Worm (Caenorhabditis elegans): Measurements from ENCODE around the gene sru-1.

sru-1 gene

ce11 chrIV:9441391-9441790 is 47.0 kb upstream of the sru-1 start:
- TF ChIP-seq fos-1 (tag; optimal IDR thresholded peaks at IDR 0.05) (no peak), nhr-67 (tag; optimal IDR thresholded peaks at IDR 0.05) (no peak), egl-5 (tag; optimal IDR thresholded peaks at IDR 0.05) (no peak), pha-4 (tag; optimal IDR thresholded peaks at IDR 0.05) (peak; percentile 20), elt-2 (tag; optimal IDR thresholded peaks at IDR 0.05) (peak; percentile 79), pqm-1 (tag; optimal IDR thresholded peaks at IDR 0.05) (peak; percentile 28), hmg-11 (tag; optimal IDR thresholded peaks at IDR 0.05) (no peak)

ce11 chrIV:9442106-9442532 is 46.3 kb upstream of the sru-1 start:
- TF ChIP-seq mdl-1 (tag; optimal IDR thresholded peaks at IDR 0.05) = peak; percentile 35
- peak; percentile 9 for TF ChIP-seq tbx-2 (tag; optimal IDR thresholded peaks at IDR 0.05)
- peak; percentile 71 for TF ChIP-seq elt-1 (tag; optimal IDR thresholded peaks at IDR 0.05)
- no peak for TF ChIP-seq lin-39 (tag; optimal IDR thresholded peaks at IDR 0.05)
- peak; percentile 88 for TF ChIP-seq nhr-25 (tag; optimal IDR thresholded peaks at IDR 0.05)
- TF ChIP-seq unc-39 (tag; optimal IDR thresholded peaks at IDR 0.05) = no peak
- peak; percentile 96 for TF ChIP-seq pqm-1 (tag; optimal IDR thresholded peaks at IDR 0.05)
- peak; percentile 88 for TF ChIP-seq nhr-23 (tag; optimal IDR thresholded peaks at IDR 0.05)
- peak; percentile 13 for TF ChIP-seq snpc-4 (tag; optimal IDR thresholded peaks at IDR 0.05)
- TF ChIP-seq fos-1 (tag; optimal IDR thresholded peaks at IDR 0.05) = peak; percentile 58
- TF ChIP-seq jun-1 (tag; optimal IDR thresholded peaks at IDR 0.05) = peak; percentile 64
- TF ChIP-seq skn-1 (tag; optimal IDR thresholded peaks at IDR 0.05) = peak; percentile 86
- TF ChIP-seq mml-1 (tag; optimal IDR thresholded peaks at IDR 0.05) = no peak
- peak; percentile 97 for TF ChIP-seq elt-2 (tag; optimal IDR thresholded peaks at IDR 0.05)
- no peak for TF ChIP-seq ztf-11 (tag; optimal IDR thresholded peaks at IDR 0.05)
- peak; percentile 23 for TF ChIP-seq nfya-1 (tag; optimal IDR thresholded peaks at IDR 0.05; ENCODE audit: insufficient read depth)
- peak in 2 of 3 experiments; percentile 22 to 50 for TF ChIP-seq elt-3 (tag; optimal IDR thresholded peaks at IDR 0.05)
- no peak for TF ChIP-seq nhr-237 (tag; optimal IDR thresholded peaks at IDR 0.05)
- peak; percentile 53 for TF ChIP-seq nhr-43 (tag; optimal IDR thresholded peaks at IDR 0.05; ENCODE audit: poor library complexity, severe bottlenecking)
- TF ChIP-seq ZK546.5 (tag; optimal IDR thresholded peaks at IDR 0.05) = no peak
- peak; percentile 67 for TF ChIP-seq lsy-12 (tag; optimal IDR thresholded peaks at IDR 0.05)
- peak; percentile 99 for TF ChIP-seq pha-4 (tag; optimal IDR thresholded peaks at IDR 0.05)
- peak; percentile 30 for TF ChIP-seq ztf-4 (tag; optimal IDR thresholded peaks at IDR 0.05)

- no peak for TF ChIP-seq fos-1 (tag; optimal IDR thresholded peaks at IDR 0.05)
- no peak for TF ChIP-seq mdl-1 (tag; optimal IDR thresholded peaks at IDR 0.05)
- no peak for TF ChIP-seq ZK546.5 (tag; optimal IDR thresholded peaks at IDR 0.05)
- TF ChIP-seq zag-1 (tag; optimal IDR thresholded peaks at IDR 0.05) = no peak
- no peak for TF ChIP-seq egl-5 (tag; optimal IDR thresholded peaks at IDR 0.05)
- no peak for TF ChIP-seq ceh-82 (tag; optimal IDR thresholded peaks at IDR 0.05)
Observed at ce11 chrIV:9443940-9444339, 44.5 kb upstream of the sru-1 start, which contains the start of gene F38E11.9. Gene F38E11.9, minus strand, starts transcription at chrIV:9444040.

ce11 chrIV:9444417-9445026 is 43.9 kb upstream of the sru-1 start:
- TF ChIP-seq mml-1 (tag; optimal IDR thresholded peaks at IDR 0.05) (no peak), nhr-12 (tag; optimal IDR thresholded peaks at IDR 0.05) (no peak), nfya-1 (tag; optimal IDR thresholded peaks at IDR 0.05; ENCODE audit: insufficient read depth) (peak; percentile 94), fkh-2 (tag; optimal IDR thresholded peaks at IDR 0.05) (peak; percentile 66), skn-1 (tag; optimal IDR thresholded peaks at IDR 0.05) (peak; percentile 54), nhr-11 (tag; optimal IDR thresholded peaks at IDR 0.05) (peak; percentile 9), egl-5 (tag; optimal IDR thresholded peaks at IDR 0.05) (peak; percentile 65), fkh-10 (GFP tag; optimal IDR thresholded peaks at IDR 0.05) (peak; percentile 46), ceh-82 (tag; optimal IDR thresholded peaks at IDR 0.05) (peak; percentile 81), fos-1 (tag; optimal IDR thresholded peaks at IDR 0.05) (peak; percentile 83), ztf-4 (tag; optimal IDR thresholded peaks at IDR 0.05) (peak; percentile 80), elt-1 (tag; optimal IDR thresholded peaks at IDR 0.05) (peak; percentile 52), nhr-237 (tag; optimal IDR thresholded peaks at IDR 0.05) (no peak), lin-15B (tag; optimal IDR thresholded peaks at IDR 0.05) (peak; percentile 88), elt-2 (tag; optimal IDR thresholded peaks at IDR 0.05) (peak; percentile 83), snpc-4 (tag; optimal IDR thresholded peaks at IDR 0.05) (peak; percentile 100), lin-39 (tag; optimal IDR thresholded peaks at IDR 0.05) (peak; percentile 93), mdl-1 (tag; optimal IDR thresholded peaks at IDR 0.05) (peak; percentile 63), nhr-43 (tag; optimal IDR thresholded peaks at IDR 0.05; ENCODE audit: poor library complexity, severe bottlenecking) (peak; percentile 89), ZK546.5 (tag; optimal IDR thresholded peaks at IDR 0.05) (no peak), egl-27 (tag; optimal IDR thresholded peaks at IDR 0.05) (peak; percentile 82), daf-12 (tag; optimal IDR thresholded peaks at IDR 0.05) (no peak), sea-2 (GFP tag; optimal IDR thresholded peaks at IDR 0.05) (no peak), nhr-67 (tag; optimal IDR thresholded peaks at IDR 0.05) (no peak), ceh-16 (tag; optimal IDR thresholded peaks at IDR 0.05) (peak; percentile 52), ceh-28 (tag; optimal IDR thresholded peaks at IDR 0.05) (peak; percentile 83), nhr-76 (tag; optimal IDR thresholded peaks at IDR 0.05) (peak; percentile 86), ama-1 (optimal IDR thresholded peaks at IDR 0.05) (peak; percentile 98), R02D3.7 (tag; optimal IDR thresholded peaks at IDR 0.05) (peak; percentile 76), unc-39 (tag; optimal IDR thresholded peaks at IDR 0.05) (no peak), ceh-9 (tag; optimal IDR thresholded peaks at IDR 0.05) (no peak), elt-3 (tag; optimal IDR thresholded peaks at IDR 0.05) (peak in 2 of 3 experiments; percentile 6 to 64), unc-62 (GFP tag; optimal IDR thresholded peaks at IDR 0.05) (peak; percentile 45), nhr-25 (tag; optimal IDR thresholded peaks at IDR 0.05) (peak; percentile 97)

Data from whole organism, L3 larva.